Fruit fly (Drosophila melanogaster): ENCODE results near the gene CG32333.

The CG32333 gene

dm6 chr3L:1334571-1335427, 59.0 kb downstream of the CG32333 start, which contains the start of the genes Hmbs and CG2211 (continued):
- TF ChIP-seq acj6 (GFP tag; optimal IDR thresholded peaks at IDR 0.05) (no peak), Hr4 (GFP tag; optimal IDR thresholded peaks at IDR 0.05) (no peak), spab (GFP tag; optimal IDR thresholded peaks at IDR 0.05) (no peak), Lpt (GFP tag; optimal IDR thresholded peaks at IDR 0.05) (peak; percentile 58), dac (GFP tag; optimal IDR thresholded peaks at IDR 0.05) (peak; percentile 34), dsx (GFP tag; optimal IDR thresholded peaks at IDR 0.05; ENCODE audit: poor library complexity, severe bottlenecking) (peak; percentile 71), fd59A (GFP tag; optimal IDR thresholded peaks at IDR 0.05) (peak; percentile 37), CG6276 (GFP tag; optimal IDR thresholded peaks at IDR 0.05) (no peak), topi (GFP tag; optimal IDR thresholded peaks at IDR 0.05) (peak; percentile 80)

- no peak for TF ChIP-seq CG1621 (tag; optimal IDR thresholded peaks at IDR 0.05)
- peak; percentile 26 for TF ChIP-seq CG10631 (GFP tag; optimal IDR thresholded peaks at IDR 0.05)
- TF ChIP-seq Sox102F (GFP tag; optimal IDR thresholded peaks at IDR 0.05) = peak; percentile 51
- no peak for TF ChIP-seq fd59A (GFP tag; optimal IDR thresholded peaks at IDR 0.05)
- TF ChIP-seq Ets96B (tag; optimal IDR thresholded peaks at IDR 0.05) = no peak
- TF ChIP-seq CG15336 (GFP tag; IDR thresholded peaks at IDR 0.05) = peak; percentile 86
- TF ChIP-seq net (GFP tag; optimal IDR thresholded peaks at IDR 0.05) = peak; percentile 55
- peak; percentile 86 for TF ChIP-seq Hr4 (GFP tag; optimal IDR thresholded peaks at IDR 0.05)
- TF ChIP-seq Blimp-1 (GFP tag; optimal IDR thresholded peaks at IDR 0.05) = no peak
- peak; percentile 67 for TF ChIP-seq Sox14 (GFP tag; optimal IDR thresholded peaks at IDR 0.05)
- TF ChIP-seq CG34406 (GFP tag; optimal IDR thresholded peaks at IDR 0.05) = peak; percentile 24
- TF ChIP-seq Lpt (GFP tag; optimal IDR thresholded peaks at IDR 0.05) = peak; percentile 62
- peak; percentile 58 for TF ChIP-seq achi (GFP tag; optimal IDR thresholded peaks at IDR 0.05)
- peak; percentile 88 for TF ChIP-seq svp (GFP tag)
- peak; percentile 81 for TF ChIP-seq CG11294 (GFP tag; IDR thresholded peaks at IDR 0.05)
- TF ChIP-seq OdsH (GFP tag; optimal IDR thresholded peaks at IDR 0.05) = peak; percentile 59
- TF ChIP-seq CG8632 (GFP tag; optimal IDR thresholded peaks at IDR 0.05) = no peak
- peak; percentile 61 for TF ChIP-seq lz (GFP tag; optimal IDR thresholded peaks at IDR 0.05)
- TF ChIP-seq cyc (GFP tag; optimal IDR thresholded peaks at IDR 0.05) = peak; percentile 56
- TF ChIP-seq Eip75B (GFP tag; optimal IDR thresholded peaks at IDR 0.05) = peak; percentile 46
- peak; percentile 27 for TF ChIP-seq dac (GFP tag; optimal IDR thresholded peaks at IDR 0.05)
- peak; percentile 63 for TF ChIP-seq topi (GFP tag; optimal IDR thresholded peaks at IDR 0.05)
- peak; percentile 85 for TF ChIP-seq eg (GFP tag; IDR thresholded peaks at IDR 0.05)
- TF ChIP-seq Met (GFP tag; optimal IDR thresholded peaks at IDR 0.05) = peak; percentile 64
- TF ChIP-seq CG6792 (GFP tag; optimal IDR thresholded peaks at IDR 0.05) = peak; percentile 17
- peak; percentile 26 for TF ChIP-seq CG11762 (GFP tag; optimal IDR thresholded peaks at IDR 0.05; ENCODE audit: insufficient read depth)
- peak; percentile 41 for TF ChIP-seq CG7368 (GFP tag; optimal IDR thresholded peaks at IDR 0.05)
- TF ChIP-seq CG6163 (GFP tag; IDR thresholded peaks at IDR 0.05) = peak; percentile 81
- peak; percentile 16 for TF ChIP-seq CG10669 (GFP tag; optimal IDR thresholded peaks at IDR 0.05)
- TF ChIP-seq Hr39 (GFP tag; optimal IDR thresholded peaks at IDR 0.05) = peak; percentile 65
- TF ChIP-seq CG11902 (GFP tag; optimal IDR thresholded peaks at IDR 0.05) = no peak
- peak; percentile 61; the same call in 1 of the 3 replicates for TF ChIP-seq CG8119 (GFP tag; IDR thresholded peaks at IDR 0.05)
- peak; percentile 67 for TF ChIP-seq CG32006 (GFP tag; optimal IDR thresholded peaks at IDR 0.05)
- peak; percentile 90 for TF ChIP-seq vri (GFP tag; optimal IDR thresholded peaks at IDR 0.05)
- no peak for TF ChIP-seq fkh (GFP tag; optimal IDR thresholded peaks at IDR 0.05)
- TF ChIP-seq CG3919 (GFP tag; optimal IDR thresholded peaks at IDR 0.05) = peak; percentile 69
- TF ChIP-seq acj6 (GFP tag; optimal IDR thresholded peaks at IDR 0.05) = peak; percentile 57
- TF ChIP-seq CG31627 (GFP tag; optimal IDR thresholded peaks at IDR 0.05) = peak; percentile 60
- TF ChIP-seq pdm3 (GFP tag; optimal IDR thresholded peaks at IDR 0.05) = peak; percentile 60
- no peak for TF ChIP-seq spab (GFP tag; optimal IDR thresholded peaks at IDR 0.05)
- no peak for TF ChIP-seq CG6276 (GFP tag; optimal IDR thresholded peaks at IDR 0.05)
- TF ChIP-seq esn (GFP tag; optimal IDR thresholded peaks at IDR 0.05) = peak; percentile 68
- peak; percentile 70 for TF ChIP-seq Gug (GFP tag; IDR thresholded peaks at IDR 0.05)
- TF ChIP-seq Eip78C (GFP tag) = peak; percentile 94
- TF ChIP-seq Eip93F (GFP tag; optimal IDR thresholded peaks at IDR 0.05) = no peak
Measured at dm6 chr3L:1335428-1335764, 59.6 kb downstream of the CG32333 start.
